Worm (Caenorhabditis elegans): Measurements from ENCODE around the gene srg-39.

DNA sequence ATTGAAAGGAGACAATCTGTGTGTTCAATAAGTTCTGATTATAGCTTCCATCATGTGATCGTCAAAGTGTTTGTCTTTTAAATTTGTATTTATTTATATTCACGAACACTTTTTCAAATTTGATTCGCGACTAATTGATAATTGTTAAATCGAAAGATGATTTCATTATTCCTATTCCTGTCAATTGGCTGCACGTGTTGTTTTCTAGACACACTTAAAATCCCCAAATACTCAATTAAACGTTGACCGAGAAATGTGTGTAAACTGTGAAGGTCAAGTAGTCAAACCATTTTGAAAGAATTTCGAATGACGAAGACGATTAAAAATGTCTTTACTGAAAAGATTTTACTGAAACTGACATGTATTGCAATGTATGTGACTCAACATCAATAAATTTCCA lies 28.7 kb upstream of the srg-39 start:
- no peak for TF ChIP-seq nfya-1 (tag; optimal IDR thresholded peaks at IDR 0.05)
- TF ChIP-seq sox-4 (tag; optimal IDR thresholded peaks at IDR 0.05): no peak
- no peak for TF ChIP-seq lin-11 (tag; optimal IDR thresholded peaks at IDR 0.05)
- TF ChIP-seq F13H6.1 (tag; optimal IDR thresholded peaks at IDR 0.05): no peak
- TF ChIP-seq che-1 (tag; optimal IDR thresholded peaks at IDR 0.05): no peak
- TF ChIP-seq ceh-30 (tag; optimal IDR thresholded peaks at IDR 0.05): no peak
- no peak for TF ChIP-seq K02D7.2 (tag; optimal IDR thresholded peaks at IDR 0.05)
- TF ChIP-seq pros-1 (tag; optimal IDR thresholded peaks at IDR 0.05): no peak

Data from whole organism, late embryonic.